Worm (Caenorhabditis elegans) whole organism, L3 larva: ENCODE data around the gene R151.2.

Experiments
- R02D3.7 ChIP-seq: fragments of 150-350 bp; optimal IDR thresholded peaks from 2 replicates; lab custom pipeline; 2014; ENCODE audit warnings: missing biosample characterization, missing genetic modification characterization
- ZK546.5 ChIP-seq: sonication (generic microtip); optimal IDR thresholded peaks from 2 replicates; lab custom pipeline; 2017; ENCODE audit warnings: missing biosample characterization, missing genetic modification characterization
- aly-2 ChIP-seq: fragments of 150-350 bp; optimal IDR thresholded peaks from 2 replicates; lab custom pipeline; 2014; ENCODE audit warnings: missing biosample characterization, missing genetic modification characterization
- ama-1 ChIP-seq: fragments of 150-350 bp; optimal IDR thresholded peaks from 2 replicates; lab custom pipeline; 2018
- ceh-16 ChIP-seq: sonication (generic microtip); optimal IDR thresholded peaks from 2 replicates; lab custom pipeline; 2017; ENCODE audit warnings: missing biosample characterization, missing genetic modification characterization
- ceh-28 ChIP-seq: fragments of 150-350 bp; optimal IDR thresholded peaks from 2 replicates; lab custom pipeline; 2014; ENCODE audit warnings: missing biosample characterization, missing genetic modification reagents, missing genetic modification characterization
- ceh-82 ChIP-seq: fragments of 150-350 bp; optimal IDR thresholded peaks from 2 replicates; lab custom pipeline; 2014; ENCODE audit warnings: missing biosample characterization, missing genetic modification characterization
- ceh-9 ChIP-seq: sonication (generic microtip); optimal IDR thresholded peaks from 2 replicates; lab custom pipeline; 2018; ENCODE audit warnings: missing biosample characterization, missing genetic modification characterization
- daf-12 ChIP-seq: fragments of 150-350 bp; optimal IDR thresholded peaks from 2 replicates; lab custom pipeline; 2014; ENCODE audit warnings: missing biosample characterization, missing genetic modification reagents, missing genetic modification characterization
- egl-27 ChIP-seq: sonication (generic microtip); optimal IDR thresholded peaks from 4 replicates; lab custom pipeline; 2017; ENCODE audit warnings: missing biosample characterization, missing genetic modification reagents, missing genetic modification characterization
- egl-5 ChIP-seq: fragments of 150-350 bp; optimal IDR thresholded peaks from 2 replicates; lab custom pipeline; 2017; ENCODE audit warnings: missing biosample characterization, missing genetic modification reagents, missing genetic modification characterization, inconsistent platforms
- elt-1 ChIP-seq: fragments of 150-350 bp; optimal IDR thresholded peaks from 2 replicates; lab custom pipeline; 2014; ENCODE audit warnings: missing biosample characterization, missing genetic modification characterization
- elt-2 ChIP-seq: sonication (generic microtip); optimal IDR thresholded peaks from 2 replicates; lab custom pipeline; 2016; ENCODE audit warnings: missing genetic modification reagents, mild to moderate bottlenecking, missing genetic modification characterization, missing compliant biosample characterization
- elt-3 ChIP-seq, 3 experiments: fragments of 150-350 bp in 1 of 3; sonication (generic microtip) in 2 of 3; optimal IDR thresholded peaks; 2 replicates in 2 of 3; 4 replicates in 1 of 3; lab custom pipeline; 2014 to 2017; ENCODE audit warnings: missing biosample characterization in 3 of 3, missing genetic modification characterization in 3 of 3
- eor-1 ChIP-seq, 2 experiments: fragments of 150-350 bp; optimal IDR thresholded peaks; 2 replicates each; lab custom pipeline; 2014 to 2018; ENCODE audit warnings: missing biosample characterization in 2 of 2, missing genetic modification characterization in 2 of 2
- fkh-10 ChIP-seq: sonication (generic microtip); optimal IDR thresholded peaks from 2 replicates; lab custom pipeline; 2017; ENCODE audit warnings: missing biosample characterization, missing genetic modification reagents, missing genetic modification characterization
- fkh-2 ChIP-seq: fragments of 150-350 bp; optimal IDR thresholded peaks from 2 replicates; lab custom pipeline; 2014; ENCODE audit warnings: missing biosample characterization, missing genetic modification reagents, missing genetic modification characterization
- fos-1 ChIP-seq: fragments of 150-350 bp; optimal IDR thresholded peaks from 2 replicates; lab custom pipeline; 2014; ENCODE audit warnings: missing biosample characterization, missing genetic modification characterization
- hmg-11 ChIP-seq: sonication (generic microtip); optimal IDR thresholded peaks from 2 replicates; lab custom pipeline; 2016; ENCODE audit warnings: missing genetic modification characterization, missing compliant biosample characterization
- jun-1 ChIP-seq: fragments of 150-350 bp; optimal IDR thresholded peaks from 2 replicates; lab custom pipeline; 2014; ENCODE audit warnings: missing biosample characterization, missing genetic modification reagents, missing genetic modification characterization
- lin-15B ChIP-seq: fragments of 150-350 bp; optimal IDR thresholded peaks from 2 replicates; lab custom pipeline; 2014; ENCODE audit warnings: missing biosample characterization, missing genetic modification characterization
- lin-39 ChIP-seq: fragments of 150-350 bp; optimal IDR thresholded peaks from 2 replicates; lab custom pipeline; 2018; ENCODE audit warnings: missing biosample characterization, missing genetic modification reagents, missing genetic modification characterization
- lsy-12 ChIP-seq: sonication (generic microtip); optimal IDR thresholded peaks from 2 replicates; lab custom pipeline; 2016; ENCODE audit warnings: mild to moderate bottlenecking, missing genetic modification characterization, missing compliant biosample characterization
- mdl-1 ChIP-seq: fragments of 150-350 bp; optimal IDR thresholded peaks from 2 replicates; lab custom pipeline; 2014; ENCODE audit warnings: missing biosample characterization, missing genetic modification characterization
- mml-1 ChIP-seq: fragments of 150-350 bp; sonication (generic microtip); optimal IDR thresholded peaks from 3 replicates; lab custom pipeline; 2014; ENCODE audit warnings: missing biosample characterization, missing genetic modification characterization
- nfya-1 ChIP-seq: sonication (generic microtip); optimal IDR thresholded peaks from 2 replicates; lab custom pipeline; 2017; ENCODE audit warnings: missing genetic modification characterization, mild to moderate bottlenecking, missing compliant biosample characterization, antibody characterized with exemption, moderate library complexity; ENCODE audit not compliant: insufficient read depth
- nhr-11 ChIP-seq: fragments of 150-350 bp; optimal IDR thresholded peaks from 2 replicates; lab custom pipeline; 2014; ENCODE audit warnings: missing biosample characterization, missing genetic modification characterization
- nhr-12 ChIP-seq: fragments of 150-350 bp; optimal IDR thresholded peaks from 2 replicates; lab custom pipeline; 2014; ENCODE audit warnings: missing biosample characterization, missing genetic modification characterization
- nhr-23 ChIP-seq: fragments of 150-350 bp; optimal IDR thresholded peaks from 2 replicates; lab custom pipeline; 2014; ENCODE audit warnings: missing biosample characterization, missing genetic modification reagents, missing genetic modification characterization
- nhr-237 ChIP-seq: fragments of 150-350 bp; optimal IDR thresholded peaks from 2 replicates; lab custom pipeline; 2014; ENCODE audit warnings: missing biosample characterization, missing genetic modification characterization
- nhr-25 ChIP-seq: sonication (generic microtip); optimal IDR thresholded peaks from 2 replicates; lab custom pipeline; 2017; ENCODE audit warnings: missing biosample characterization, missing genetic modification characterization
- nhr-28 ChIP-seq: fragments of 150-350 bp; optimal IDR thresholded peaks from 2 replicates; lab custom pipeline; 2014; ENCODE audit warnings: missing biosample characterization, missing genetic modification characterization
- nhr-43 ChIP-seq: sonication (generic microtip); optimal IDR thresholded peaks from 2 replicates; lab custom pipeline; 2016; ENCODE audit warnings: mild to moderate bottlenecking, missing genetic modification characterization, missing compliant biosample characterization; ENCODE audit not compliant: poor library complexity, severe bottlenecking
- nhr-67 ChIP-seq: fragments of 150-350 bp; optimal IDR thresholded peaks from 2 replicates; lab custom pipeline; 2014; ENCODE audit warnings: missing biosample characterization, missing genetic modification characterization
- nhr-76 ChIP-seq: fragments of 150-350 bp; sonication (generic microtip); optimal IDR thresholded peaks from 5 replicates; lab custom pipeline; 2014; ENCODE audit warnings: missing biosample characterization, missing genetic modification characterization
- nhr-77 ChIP-seq: fragments of 150-350 bp; optimal IDR thresholded peaks from 2 replicates; lab custom pipeline; 2014; ENCODE audit warnings: missing biosample characterization, missing genetic modification characterization
- pha-4 ChIP-seq: fragments of 150-350 bp; optimal IDR thresholded peaks from 2 replicates; lab custom pipeline; 2014; ENCODE audit warnings: missing biosample characterization, missing genetic modification reagents, missing genetic modification characterization
- pqm-1 ChIP-seq: fragments of 150-350 bp; optimal IDR thresholded peaks from 2 replicates; lab custom pipeline; 2017; ENCODE audit warnings: missing biosample characterization, missing genetic modification characterization, inconsistent platforms
- sea-2 ChIP-seq: fragments of 150-350 bp; sonication (generic microtip); optimal IDR thresholded peaks from 4 replicates; lab custom pipeline; 2014; ENCODE audit warnings: missing biosample characterization, missing genetic modification reagents, missing genetic modification characterization
- skn-1 ChIP-seq: fragments of 150-350 bp; optimal IDR thresholded peaks from 2 replicates; lab custom pipeline; 2014; ENCODE audit warnings: missing biosample characterization, missing genetic modification characterization
- snpc-4 ChIP-seq: fragments of 150-350 bp; optimal IDR thresholded peaks from 2 replicates; lab custom pipeline; 2014; ENCODE audit warnings: missing biosample characterization, missing genetic modification characterization
- tbx-2 ChIP-seq: sonication (generic microtip); optimal IDR thresholded peaks from 2 replicates; lab custom pipeline; 2016; ENCODE audit warnings: mild to moderate bottlenecking, missing genetic modification characterization, missing compliant biosample characterization
- unc-39 ChIP-seq: sonication (generic microtip); optimal IDR thresholded peaks from 4 replicates; lab custom pipeline; 2017; ENCODE audit warnings: missing biosample characterization, missing genetic modification characterization
- unc-62 ChIP-seq: fragments of 150-350 bp; sonication (generic microtip); optimal IDR thresholded peaks from 4 replicates; lab custom pipeline; 2014; ENCODE audit warnings: missing biosample characterization, missing genetic modification reagents, missing genetic modification characterization
- zag-1 ChIP-seq: fragments of 150-350 bp; optimal IDR thresholded peaks from 2 replicates; lab custom pipeline; 2014; ENCODE audit warnings: missing biosample characterization, missing genetic modification characterization
- ztf-11 ChIP-seq: fragments of 150-350 bp; optimal IDR thresholded peaks from 2 replicates; lab custom pipeline; 2014; ENCODE audit warnings: missing biosample characterization, missing genetic modification characterization
- ztf-4 ChIP-seq: fragments of 150-350 bp; optimal IDR thresholded peaks from 2 replicates; lab custom pipeline; 2014; ENCODE audit warnings: missing biosample characterization, missing genetic modification characterization

Gene R151.2

ce11 chrIII:7180613-7181012 lies 29.2 kb upstream of the R151.2 start, which contains the start of gene ndab-2:
Gene ndab-2 (plus strand): TSS chrIII:7180752.
- no peak for TF ChIP-seq fkh-2 (tag; lab: Kevin White, UChicago)
- TF ChIP-seq ama-1 = peak; percentile 66
- no peak for TF ChIP-seq zag-1 (tag; lab: Kevin White, UChicago)

ce11 chrIII:7181822-7182221 lies 27.9 kb upstream of the R151.2 start, which contains the start of gene epg-4:
Gene epg-4 (plus strand): TSS chrIII:7182167.
- TF ChIP-seq nfya-1 (tag; lab: Kevin White, UChicago) = peak; percentile 48
- TF ChIP-seq tbx-2 = no peak
- peak; percentile 66 for TF ChIP-seq lin-15B
- no peak for TF ChIP-seq ZK546.5 (tag; lab: Kevin White, UChicago)
- TF ChIP-seq hmg-11 = peak; percentile 63
- peak; percentile 42 for TF ChIP-seq snpc-4
- no peak for TF ChIP-seq nhr-237 (tag; lab: Kevin White, UChicago)
- peak; percentile 60 for TF ChIP-seq pha-4
- TF ChIP-seq lin-39 (tag; lab: Kevin White, UChicago) = peak; percentile 53
- peak; percentile 32 for TF ChIP-seq pqm-1 (tag; lab: Kevin White, UChicago)
- TF ChIP-seq elt-1 (tag; lab: Kevin White, UChicago) = no peak
- TF ChIP-seq egl-5 (tag; lab: Kevin White, UChicago) = no peak
- peak; percentile 7 for TF ChIP-seq elt-2 (tag; lab: Kevin White, UChicago)
- TF ChIP-seq egl-27 (tag; lab: Kevin White, UChicago) = no peak

ce11 chrIII:7184022-7184421 lies 25.7 kb upstream of the R151.2 start, which contains the start of gene yju-2:
Gene yju-2 (plus strand): TSS chrIII:7184336.
- no peak for TF ChIP-seq eor-1 (tag; optimal IDR thresholded peaks at IDR 0.05; lab: Kevin White, UChicago)
- no peak for TF ChIP-seq lsy-12 (tag; lab: Kevin White, UChicago)
- no peak for TF ChIP-seq ceh-82 (tag; lab: Kevin White, UChicago)
- TF ChIP-seq pha-4 = peak; percentile 95
- peak; percentile 60 for TF ChIP-seq nhr-43 (tag; lab: Kevin White, UChicago)
- no peak for TF ChIP-seq fkh-10 (GFP tag; lab: Kevin White, UChicago)
- no peak for TF ChIP-seq jun-1 (tag; lab: Kevin White, UChicago)
- TF ChIP-seq daf-12 (tag; lab: Kevin White, UChicago) = no peak
- no peak for TF ChIP-seq nhr-237 (tag; lab: Kevin White, UChicago)
- TF ChIP-seq R02D3.7 (tag; lab: Kevin White, UChicago) = no peak
- TF ChIP-seq unc-39 = no peak
- TF ChIP-seq ceh-9 (tag; lab: Kevin White, UChicago) = no peak
- TF ChIP-seq hmg-11 = peak; percentile 37
- peak; percentile 69 for TF ChIP-seq nfya-1 (tag; lab: Kevin White, UChicago)
- peak; percentile 24 for TF ChIP-seq elt-2 (tag; lab: Kevin White, UChicago)
- peak; percentile 39 for TF ChIP-seq snpc-4
- TF ChIP-seq zag-1 (tag; lab: Kevin White, UChicago) = no peak
- TF ChIP-seq ama-1 = no peak
- no peak for TF ChIP-seq unc-62 (GFP tag; lab: Kevin White, UChicago)
- peak; percentile 29 for TF ChIP-seq nhr-11
- TF ChIP-seq skn-1 (tag; lab: Kevin White, UChicago) = no peak
- TF ChIP-seq fkh-2 (tag; lab: Kevin White, UChicago) = no peak
- TF ChIP-seq egl-27 (tag; lab: Kevin White, UChicago) = peak; percentile 1
- TF ChIP-seq ztf-4 (tag; lab: Kevin White, UChicago) = no peak
- TF ChIP-seq lin-15B = peak; percentile 84
- peak; percentile 18 for TF ChIP-seq ceh-28
- peak; percentile 70 for TF ChIP-seq nhr-23 (tag; lab: Kevin White, UChicago)
- no peak for TF ChIP-seq egl-5 (tag; lab: Kevin White, UChicago)
- no peak for TF ChIP-seq mml-1
- no peak for TF ChIP-seq ceh-16 (tag; lab: Kevin White, UChicago)
- no peak for TF ChIP-seq nhr-76
- TF ChIP-seq mdl-1 (tag; lab: Kevin White, UChicago) = no peak
- no peak for TF ChIP-seq ztf-11
- TF ChIP-seq nhr-77 (tag; lab: Kevin White, UChicago) = no peak
- TF ChIP-seq sea-2 (GFP tag; lab: Kevin White, UChicago) = no peak
- TF ChIP-seq lin-39 (tag; lab: Kevin White, UChicago) = no peak
- no peak for TF ChIP-seq fos-1 (tag; lab: Kevin White, UChicago)
- TF ChIP-seq nhr-12 (tag; lab: Kevin White, UChicago) = no peak
- TF ChIP-seq nhr-25 (tag; lab: Kevin White, UChicago) = peak; percentile 63
- TF ChIP-seq nhr-67 = no peak
- TF ChIP-seq pqm-1 (tag; lab: Kevin White, UChicago) = peak; percentile 16
- no peak for TF ChIP-seq ZK546.5 (tag; lab: Kevin White, UChicago)
- TF ChIP-seq nhr-28 (tag; lab: Kevin White, UChicago) = no peak
- TF ChIP-seq elt-1 (tag; lab: Kevin White, UChicago) = no peak
- no peak for TF ChIP-seq tbx-2
- TF ChIP-seq aly-2 (tag; lab: Kevin White, UChicago) = no peak
- no peak for TF ChIP-seq elt-3 (tag; optimal IDR thresholded peaks at IDR 0.05; lab: Kevin White, UChicago)
